Worm (Caenorhabditis elegans) whole organism, young adult: ENCODE data around the gene F22B5.4.
A peak's percentile ranks its signal among the peaks of the same experiment; 100 is the strongest.

Experiments
- B0261.1 ChIP-seq: sonication (generic microtip); optimal IDR thresholded peaks from 2 replicates; lab custom pipeline; 2016; ENCODE audit warnings: mild to moderate bottlenecking, missing genetic modification characterization, moderate library complexity, missing compliant biosample characterization
- ceh-27 ChIP-seq: fragments of 200-800 bp; sonication (Bioruptor generic); optimal IDR thresholded peaks from 2 replicates; lab custom pipeline; 2018; ENCODE audit warnings: mild to moderate bottlenecking, missing genetic modification characterization, moderate library complexity, missing compliant biosample characterization
- ceh-79 ChIP-seq: sonication (generic microtip); optimal IDR thresholded peaks from 2 replicates; lab custom pipeline; 2017; ENCODE audit warnings: mild to moderate bottlenecking, missing genetic modification characterization, missing compliant biosample characterization
- hmg-1.2 ChIP-seq: fragments of 200-800 bp; sonication (Bioruptor generic); IDR thresholded peaks from 2 replicates; pipeline ENCODE4 v1.3.6; 2022; ENCODE audit warnings: missing genetic modification reagents, missing genetic modification characterization, missing compliant biosample characterization
- let-607 ChIP-seq, 2 experiments: fragments of 200-800 bp in 1 of 2; sonication (Bioruptor generic) in 1 of 2; sonication (generic microtip) in 1 of 2; optimal IDR thresholded peaks; 2 replicates each; lab custom pipeline; 2016 to 2018; ENCODE audit warnings: mild to moderate bottlenecking in 2 of 2, missing compliant biosample characterization in 2 of 2, missing genetic modification characterization in 2 of 2, moderate library complexity in 2 of 2, missing genotype in 1 of 2
- madf-8 ChIP-seq: fragments of 200-800 bp; sonication (Bioruptor generic); conservative IDR thresholded peaks from 2 replicates; pipeline ENCODE4 v1.3.6; 2022; ENCODE audit warnings: missing genetic modification reagents, missing genetic modification characterization, missing compliant biosample characterization
- mxl-1 ChIP-seq: sonication (generic microtip); optimal IDR thresholded peaks from 2 replicates; lab custom pipeline; 2016; ENCODE audit warnings: missing genetic modification characterization, missing compliant biosample characterization
- sea-2 ChIP-seq: fragments of 200-800 bp; sonication (Bioruptor generic); IDR thresholded peaks from 2 replicates; pipeline ENCODE4 v1.3.6; 2022; ENCODE audit warnings: missing genetic modification characterization, missing compliant biosample characterization
- snpc-4 ChIP-seq, 5 experiments: fragments of 150-350 bp in 1 of 5; sonication (generic microtip) in 4 of 5; optimal IDR thresholded peaks; 2 replicates each; lab custom pipeline; 2014 to 2018; ENCODE audit warnings: missing genetic modification characterization in 5 of 5, missing biosample characterization in 3 of 5, antibody characterized with exemption in 2 of 5, mild to moderate bottlenecking in 2 of 5, missing compliant biosample characterization in 2 of 5, missing genotype in 2 of 5, moderate library complexity in 2 of 5, missing genetic modification reagents in 1 of 5
- unc-130 ChIP-seq: sonication (generic microtip); optimal IDR thresholded peaks from 2 replicates; lab custom pipeline; 2016; ENCODE audit warnings: missing genetic modification reagents, missing genetic modification characterization, missing compliant biosample characterization

ce11 chrII:8399997-8400396 is 49.5 kb upstream of the F22B5.4 start:
- TF ChIP-seq ceh-27 (GFP tag; lab: Kevin White, UChicago) (no peak), ceh-79 (tag; lab: Kevin White, UChicago) (no peak), sea-2 (GFP tag; lab: Robert Waterston, UW) (no peak), snpc-4 (GFP tag; optimal IDR thresholded peaks at IDR 0.05; lab: Kevin White, UChicago) (no peak), snpc-4 (tag; optimal IDR thresholded peaks at IDR 0.05; lab: Kevin White, UChicago) (no peak), madf-8 (GFP tag; lab: Robert Waterston, UW) (no peak), B0261.1 (tag; lab: Kevin White, UChicago) (no peak), mxl-1 (no peak), hmg-1.2 (GFP tag; lab: Robert Waterston, UW) (no peak), unc-130 (GFP tag; lab: Kevin White, UChicago) (no peak), let-607 (tag; optimal IDR thresholded peaks at IDR 0.05; lab: Kevin White, UChicago) (peak in 1 of 2 experiments; percentile 59)
